Fruit fly (Drosophila melanogaster) Kc167 (cell line): ENCODE results near the gene CG44437.

Source experiments
- Myc ChIP-seq: fragments of >200 bp; optimal IDR thresholded peaks from 2 replicates; lab custom pipeline; 2017; ENCODE audit warnings: missing external identifiers
- h ChIP-seq: fragments of >200 bp; optimal IDR thresholded peaks from 3 replicates; lab custom pipeline; 2018; ENCODE audit warnings: missing external identifiers
- insv ChIP-seq: fragments of >200 bp; optimal IDR thresholded peaks from 3 replicates; lab custom pipeline; 2018; ENCODE audit warnings: missing external identifiers
- ttk ChIP-seq: sonication (Bioruptor generic); optimal IDR thresholded peaks from 2 replicates; lab custom pipeline; 2017; ENCODE audit warnings: missing external identifiers

dm6 chrX:13244462-13244861, 42.4 kb upstream of the CG44437 start:
- no peak for TF ChIP-seq Myc (lab: Kevin White, UChicago)
- TF ChIP-seq h: no peak
- no peak for TF ChIP-seq insv
- TF ChIP-seq ttk (lab: Kevin White, UChicago): no peak
